ENCODE assay signal across 4 fruit fly cellular contexts in the genomic region with DNA sequence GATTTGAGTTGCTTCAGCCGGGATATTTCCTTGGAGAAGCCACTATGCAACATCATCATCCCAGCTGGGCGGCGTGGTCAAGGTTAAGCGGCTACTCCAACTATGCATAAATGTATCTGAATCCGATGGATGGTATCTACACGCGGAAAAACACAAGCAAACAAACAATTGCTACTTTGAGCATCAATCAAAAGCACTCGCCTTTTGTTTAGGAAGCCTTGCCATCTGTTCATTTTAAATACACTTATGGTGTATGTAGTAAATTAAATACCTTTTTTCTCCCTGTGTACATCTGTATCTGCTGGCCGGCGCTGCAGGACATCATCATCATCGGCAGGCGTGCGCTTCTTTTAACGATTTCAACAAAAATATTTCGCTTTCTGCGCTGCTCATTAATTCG.
TF ChIP-seq lines count a peak whose summit lies in the region.

No protein-coding gene starts in this region.

- no peak for TF ChIP-seq CTCF in whole organism, embryonic (GFP tag; optimal IDR thresholded peaks at IDR 0.05; lab: Kevin White, UChicago)

TF ChIP-seq in whole organism, embryonic, 481 proteins besides CTCF, POLR2A, EP300 and RAD21 (continues in another document):
- TF ChIP-seq Antp (GFP tag; optimal IDR thresholded peaks at IDR 0.05; lab: Kevin White, UChicago) (no peak), exex (tag; optimal IDR thresholded peaks at IDR 0.05; lab: Kevin White, UChicago) (no peak), CG18619 (GFP tag; optimal IDR thresholded peaks at IDR 0.05; lab: Kevin White, UChicago) (no peak), Pdp1 (GFP tag; optimal IDR thresholded peaks at IDR 0.05; lab: Kevin White, UChicago) (no peak), CG14441 (GFP tag; IDR thresholded peaks at IDR 0.05; lab: Robert Waterston, UW) (0 out of 2 replicates have a peak, but pooled peaks have one; percentile 5), CG10431 (GFP tag; optimal IDR thresholded peaks at IDR 0.05; lab: Kevin White, UChicago) (no peak), Med (GFP tag; lab: Kevin White, UChicago) (peak; percentile 1), Ets65A (GFP tag; lab: Kevin White, UChicago) (peak; percentile 9), CG10366 (GFP tag; IDR thresholded peaks at IDR 0.05; lab: Robert Waterston, UW) (no peak), prd (optimal IDR thresholded peaks at IDR 0.05; lab: Kevin White, UChicago) (no peak), prd (GFP tag; IDR thresholded peaks at IDR 0.05; lab: Robert Waterston, UW) (0 out of 3 replicates have a peak, but pooled peaks have one; percentile 13), Dp (GFP tag; optimal IDR thresholded peaks at IDR 0.05; lab: Kevin White, UChicago) (no peak), chn (GFP tag; optimal IDR thresholded peaks at IDR 0.05; lab: Kevin White, UChicago) (no peak), bcd (GFP tag; optimal IDR thresholded peaks at IDR 0.05; lab: Kevin White, UChicago) (no peak), HLH3B (GFP tag; IDR thresholded peaks at IDR 0.05; lab: Robert Waterston, UW) (no peak), phol (tag; optimal IDR thresholded peaks at IDR 0.05; lab: Kevin White, UChicago) (no peak), Ravus (GFP tag; IDR thresholded peaks at IDR 0.05; lab: Robert Waterston, UW) (no peak), CG17568 (GFP tag; optimal IDR thresholded peaks at IDR 0.05; lab: Kevin White, UChicago) (no peak), CG13287 (GFP tag; IDR thresholded peaks at IDR 0.05; lab: Robert Waterston, UW; ENCODE audit: partially characterized antibody) (no peak), row (GFP tag; IDR thresholded peaks at IDR 0.05; lab: Robert Waterston, UW) (peak; percentile 25; the same call in 1 of the 3 replicates), CG17328 (GFP tag; IDR thresholded peaks at IDR 0.05; lab: Robert Waterston, UW) (no peak), slbo (GFP tag; IDR thresholded peaks at IDR 0.05; lab: Robert Waterston, UW) (0 out of 2 replicates have a peak, but pooled peaks have one; percentile 5)

TF ChIP-seq in whole organism, prepupa, 60 proteins besides CTCF, POLR2A, EP300 and RAD21 (continues in another document):
- TF ChIP-seq achi (GFP tag; optimal IDR thresholded peaks at IDR 0.05; lab: Kevin White, UChicago) (peak; percentile 39), CG6163 (GFP tag; IDR thresholded peaks at IDR 0.05; lab: Robert Waterston, UW) (0 out of 3 replicates have a peak, but pooled peaks have one; percentile 25), CG4318 (GFP tag; optimal IDR thresholded peaks at IDR 0.05; lab: Kevin White, UChicago) (no peak), fd59A (GFP tag; optimal IDR thresholded peaks at IDR 0.05; lab: Kevin White, UChicago) (peak; percentile 35), Sox15 (GFP tag; optimal IDR thresholded peaks at IDR 0.05; lab: Kevin White, UChicago) (no peak), pdm3 (GFP tag; optimal IDR thresholded peaks at IDR 0.05; lab: Kevin White, UChicago) (peak; percentile 26), Eip78C (GFP tag; lab: Kevin White, UChicago) (peak; percentile 84), Eip75B (GFP tag; optimal IDR thresholded peaks at IDR 0.05; lab: Kevin White, UChicago) (peak; percentile 43), CG8319 (GFP tag; optimal IDR thresholded peaks at IDR 0.05; lab: Kevin White, UChicago) (peak; percentile 17), Met (GFP tag; optimal IDR thresholded peaks at IDR 0.05; lab: Kevin White, UChicago) (peak; percentile 7), CG6792 (GFP tag; optimal IDR thresholded peaks at IDR 0.05; lab: Kevin White, UChicago) (peak; percentile 23), CG7368 (GFP tag; optimal IDR thresholded peaks at IDR 0.05; lab: Kevin White, UChicago) (peak; percentile 18), dsx (GFP tag; optimal IDR thresholded peaks at IDR 0.05; lab: Kevin White, UChicago; ENCODE audit: poor library complexity, severe bottlenecking) (peak; percentile 34), CG16779 (tag; optimal IDR thresholded peaks at IDR 0.05; lab: Kevin White, UChicago) (no peak), Sox14 (GFP tag; optimal IDR thresholded peaks at IDR 0.05; lab: Kevin White, UChicago) (peak; percentile 21), CG10669 (GFP tag; optimal IDR thresholded peaks at IDR 0.05; lab: Kevin White, UChicago) (peak; percentile 52), CG8119 (GFP tag; IDR thresholded peaks at IDR 0.05; lab: Robert Waterston, UW) (no peak), Smox (GFP tag; optimal IDR thresholded peaks at IDR 0.05; lab: Kevin White, UChicago) (no peak), CG6854 (GFP tag; optimal IDR thresholded peaks at IDR 0.05; lab: Kevin White, UChicago) (no peak), Blimp-1 (GFP tag; optimal IDR thresholded peaks at IDR 0.05; lab: Kevin White, UChicago) (no peak), spab (GFP tag; optimal IDR thresholded peaks at IDR 0.05; lab: Kevin White, UChicago) (peak; percentile 39), dac (GFP tag; optimal IDR thresholded peaks at IDR 0.05; lab: Kevin White, UChicago) (no peak)

TF ChIP-seq in whole organism, pupa, 21 proteins besides CTCF, POLR2A, EP300 and RAD21:
- TF ChIP-seq Pif1A (GFP tag; optimal IDR thresholded peaks at IDR 0.05; lab: Kevin White, UChicago) (no peak), gl (tag; optimal IDR thresholded peaks at IDR 0.05; lab: Kevin White, UChicago) (no peak), CG12605 (GFP tag; IDR thresholded peaks at IDR 0.05; lab: Robert Waterston, UW) (no peak), CG9948 (tag; optimal IDR thresholded peaks at IDR 0.05; lab: Kevin White, UChicago) (peak; percentile 36), CG10348 (GFP tag; IDR thresholded peaks at IDR 0.05; lab: Robert Waterston, UW) (no peak), CG15710 (tag; optimal IDR thresholded peaks at IDR 0.05; lab: Kevin White, UChicago) (peak; percentile 61), CG4496 (GFP tag; IDR thresholded peaks at IDR 0.05; lab: Robert Waterston, UW) (no peak), CG17806 (tag; optimal IDR thresholded peaks at IDR 0.05; lab: Kevin White, UChicago) (peak; percentile 40), fd96Ca (GFP tag; IDR thresholded peaks at IDR 0.05; lab: Robert Waterston, UW) (no peak), Ets98B (GFP tag; IDR thresholded peaks at IDR 0.05; lab: Robert Waterston, UW) (no peak), rn (GFP tag; IDR thresholded peaks at IDR 0.05; lab: Robert Waterston, UW) (no peak), CG8301 (tag; optimal IDR thresholded peaks at IDR 0.05; lab: Kevin White, UChicago) (no peak), Pif1B (GFP tag; optimal IDR thresholded peaks at IDR 0.05; lab: Kevin White, UChicago) (no peak), CG13204 (GFP tag; optimal IDR thresholded peaks at IDR 0.05; lab: Kevin White, UChicago) (no peak), Snoo (tag; optimal IDR thresholded peaks at IDR 0.05; lab: Kevin White, UChicago) (no peak), EcR (GFP tag; optimal IDR thresholded peaks at IDR 0.05; lab: Kevin White, UChicago) (no peak), D1 (tag; optimal IDR thresholded peaks at IDR 0.05; lab: Kevin White, UChicago) (no peak), CG14655 (GFP tag; optimal IDR thresholded peaks at IDR 0.05; lab: Kevin White, UChicago) (no peak), CG34367 (tag; optimal IDR thresholded peaks at IDR 0.05; lab: Kevin White, UChicago) (peak; percentile 40), CG8159 (tag; optimal IDR thresholded peaks at IDR 0.05; lab: Kevin White, UChicago) (peak; percentile 62), CG32121 (GFP tag; IDR thresholded peaks at IDR 0.05; lab: Robert Waterston, UW) (no peak)

TF ChIP-seq in whole organism, wandering third instar larva, 38 proteins besides CTCF, POLR2A, EP300 and RAD21:
- TF ChIP-seq h (GFP tag; optimal IDR thresholded peaks at IDR 0.05; lab: Kevin White, UChicago) (peak; percentile 36), Vsx2 (GFP tag; optimal IDR thresholded peaks at IDR 0.05; lab: Kevin White, UChicago; ENCODE audit: partially characterized antibody) (no peak), Dfd (GFP tag; optimal IDR thresholded peaks at IDR 0.05; lab: Kevin White, UChicago) (no peak), N (GFP tag; optimal IDR thresholded peaks at IDR 0.05; lab: Kevin White, UChicago) (no peak), tai (GFP tag; optimal IDR thresholded peaks at IDR 0.05; lab: Kevin White, UChicago) (no peak), dl (GFP tag; optimal IDR thresholded peaks at IDR 0.05; lab: Kevin White, UChicago; ENCODE audit: insufficient read depth in 1 of 2, partially characterized antibody in 2 of 2) (no peak), CG32264 (GFP tag; optimal IDR thresholded peaks at IDR 0.05; lab: Kevin White, UChicago) (no peak), lola (GFP tag; optimal IDR thresholded peaks at IDR 0.05; lab: Kevin White, UChicago) (no peak), sv (GFP tag; optimal IDR thresholded peaks at IDR 0.05; lab: Kevin White, UChicago) (no peak), fru (GFP tag; optimal IDR thresholded peaks at IDR 0.05; lab: Kevin White, UChicago) (peak; percentile 6), foxo (GFP tag; optimal IDR thresholded peaks at IDR 0.05; lab: Kevin White, UChicago) (peak in 1 of 2 experiments; percentile 9), OdsH (GFP tag; optimal IDR thresholded peaks at IDR 0.05; lab: Kevin White, UChicago) (no peak)
